Worm (Caenorhabditis elegans) whole organism, mixed stage, embryonic: ENCODE results near the gene Y42H9AR.5.

Source experiments
- blmp-1 ChIP-seq: fragments of 150-350 bp; optimal IDR thresholded peaks from 2 replicates; lab custom pipeline; 2014; ENCODE audit warnings: missing biosample characterization, missing genetic modification characterization
- ces-1 ChIP-seq: fragments of 150-350 bp; optimal IDR thresholded peaks from 2 replicates; lab custom pipeline; 2014; ENCODE audit warnings: missing biosample characterization, missing genetic modification reagents, missing genetic modification characterization
- ham-2 ChIP-seq: fragments of 200-800 bp; sonication (Bioruptor generic); optimal IDR thresholded peaks from 2 replicates; lab custom pipeline; 2018; ENCODE audit warnings: mild to moderate bottlenecking, missing genetic modification characterization, missing compliant biosample characterization
- lin-32 ChIP-seq: fragments of 200-800 bp; sonication (Bioruptor generic); optimal IDR thresholded peaks from 2 replicates; lab custom pipeline; 2018; ENCODE audit warnings: mild to moderate bottlenecking, missing genetic modification characterization, missing compliant biosample characterization
- nhr-12 ChIP-seq: fragments of 150-350 bp; optimal IDR thresholded peaks from 2 replicates; lab custom pipeline; 2014; ENCODE audit warnings: missing biosample characterization, missing genetic modification characterization
- nhr-2 ChIP-seq: fragments of 150-350 bp; optimal IDR thresholded peaks from 2 replicates; lab custom pipeline; 2014; ENCODE audit warnings: missing biosample characterization, missing genetic modification characterization
- nhr-28 ChIP-seq: fragments of 150-350 bp; optimal IDR thresholded peaks from 2 replicates; lab custom pipeline; 2014; ENCODE audit warnings: missing biosample characterization, missing genetic modification characterization
- nhr-76 ChIP-seq: sonication (generic microtip); optimal IDR thresholded peaks from 2 replicates; lab custom pipeline; 2017; ENCODE audit warnings: missing biosample characterization, missing genetic modification characterization
- sem-2 ChIP-seq: fragments of 200-800 bp; sonication (Bioruptor generic); optimal IDR thresholded peaks from 2 replicates; lab custom pipeline; 2018; ENCODE audit warnings: mild to moderate bottlenecking, missing genetic modification characterization, missing compliant biosample characterization
- snpc-4 ChIP-seq: fragments of 150-350 bp; optimal IDR thresholded peaks from 2 replicates; lab custom pipeline; 2014; ENCODE audit warnings: missing biosample characterization, missing genetic modification characterization

Y42H9AR.5 gene

DNA sequence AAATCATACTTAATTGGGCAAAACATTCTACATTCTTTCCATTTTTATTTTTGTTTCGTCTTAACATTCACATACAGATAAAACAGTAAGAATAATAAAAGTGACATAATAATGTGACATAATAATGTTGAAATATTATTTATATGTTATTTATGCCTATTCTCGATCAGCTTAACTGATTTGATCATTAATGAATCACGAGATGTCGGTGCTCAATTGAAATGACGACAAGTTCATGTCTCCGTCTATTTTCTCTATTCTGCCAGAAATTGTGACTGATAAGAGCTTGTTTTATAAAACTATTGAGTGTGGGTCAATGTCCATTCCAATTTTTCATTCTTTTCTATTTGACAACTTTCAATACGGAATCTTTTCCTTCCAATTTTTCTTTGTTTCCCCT, 49.4 kb downstream of the Y42H9AR.5 start:
- TF ChIP-seq snpc-4, result no peak
- no peak for TF ChIP-seq nhr-28 (tag; lab: Kevin White, UChicago)
- TF ChIP-seq blmp-1, result no peak
- no peak for TF ChIP-seq ham-2
- TF ChIP-seq, all 35 proteins: peak for 0

DNA sequence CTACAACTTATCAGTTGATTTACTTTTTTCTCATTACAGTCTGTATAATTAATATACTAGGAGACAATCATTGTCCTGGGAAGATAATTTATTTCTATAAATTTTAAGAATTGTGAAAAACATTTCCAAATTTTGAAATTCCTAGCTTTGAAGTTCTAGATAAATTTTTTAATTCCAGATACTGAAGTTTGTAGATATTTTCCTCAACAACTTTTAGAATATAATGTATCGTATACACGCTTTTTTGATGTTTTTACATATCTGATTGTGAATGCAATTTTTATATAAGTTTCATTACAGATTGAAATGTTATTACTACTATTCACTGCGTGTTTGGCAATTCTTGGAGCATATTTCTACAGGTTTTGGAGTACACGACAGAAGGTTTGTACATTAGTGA, 49.8 kb downstream of the Y42H9AR.5 start, which contains the start of gene faah-2:
Gene faah-2, plus strand, starts transcription at position 301 of the 400 bp plus-strand sequence.
- no peak for TF ChIP-seq lin-32 (GFP tag; lab: Kevin White, UChicago)
- no peak for TF ChIP-seq sem-2 (GFP tag; lab: Kevin White, UChicago)
- TF ChIP-seq ces-1 (GFP tag; lab: Kevin White, UChicago), result no peak
- no peak for TF ChIP-seq nhr-12 (tag; lab: Kevin White, UChicago)
- TF ChIP-seq, all 35 proteins: peak for 0

DNA sequence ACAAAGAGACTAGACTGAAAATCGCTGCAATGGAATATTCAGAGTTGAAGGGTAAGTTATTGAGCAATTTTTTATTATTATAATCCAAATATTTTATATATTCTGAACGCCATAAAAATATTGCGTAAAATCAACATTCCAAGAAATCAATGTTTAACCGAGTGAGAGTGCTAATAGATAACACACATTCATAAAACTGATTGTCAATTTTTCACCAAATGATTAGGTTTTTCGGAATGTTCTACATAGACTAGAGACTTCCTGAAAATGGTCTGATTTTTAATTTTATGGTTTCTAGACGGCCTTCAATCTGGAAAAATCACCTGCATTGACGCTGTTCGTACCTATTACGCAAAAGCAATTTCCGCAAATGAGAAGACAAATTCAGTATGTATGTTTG, 50.4 kb downstream of the Y42H9AR.5 start:
- TF ChIP-seq nhr-2 (tag; lab: Kevin White, UChicago), result no peak
- TF ChIP-seq snpc-4, result no peak
- no peak for TF ChIP-seq ham-2
- no peak for TF ChIP-seq lin-32 (GFP tag; lab: Kevin White, UChicago)

ce11 chrIV:8153163-8153562, 50.8 kb downstream of the Y42H9AR.5 start:
- TF ChIP-seq lin-32 (GFP tag; lab: Kevin White, UChicago) (no peak), nhr-76 (tag; lab: Kevin White, UChicago) (no peak), sem-2 (GFP tag; lab: Kevin White, UChicago) (no peak)
